Worm (Caenorhabditis elegans): Measurements from ENCODE around the gene C33H5.16.

Gene C33H5.16

DNA sequence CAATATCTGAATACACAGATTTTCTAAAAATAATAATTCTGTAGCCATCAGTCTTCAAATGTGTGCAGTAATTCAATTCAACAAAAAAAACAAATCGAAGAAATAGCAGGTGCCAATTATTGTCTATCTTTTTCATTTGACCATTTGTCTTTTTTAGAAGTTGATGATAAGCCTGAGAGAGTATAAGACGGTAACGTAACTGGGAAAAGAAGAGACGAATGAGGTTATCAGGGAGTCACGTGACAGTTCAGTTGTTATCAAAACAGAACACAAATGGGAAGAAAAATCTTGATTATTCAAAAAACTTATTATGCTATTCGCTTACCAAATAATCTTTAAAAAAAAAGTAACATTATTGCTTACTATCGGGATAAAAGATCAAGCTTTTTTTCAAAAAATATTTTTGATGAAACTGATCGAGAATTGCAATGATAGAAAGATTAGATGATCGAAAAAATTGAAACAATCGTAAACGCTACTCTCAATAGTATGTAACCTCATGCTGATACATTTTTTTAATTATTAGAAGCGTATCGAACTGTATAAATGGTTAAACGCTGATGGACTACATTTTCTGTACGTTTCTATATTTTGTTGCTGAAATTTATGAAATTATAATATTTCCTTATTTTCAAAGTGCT, 41.3 kb upstream of the C33H5.16 start:
- TF ChIP-seq nhr-77 (tag; optimal IDR thresholded peaks at IDR 0.05) (no peak), fkh-10 (GFP tag; optimal IDR thresholded peaks at IDR 0.05) (no peak), mab-9 (GFP tag; IDR thresholded peaks at IDR 0.05) (no peak), elt-3 (tag; optimal IDR thresholded peaks at IDR 0.05) (peak in 2 of 6 experiments; percentile 23 to 40), nhr-71 (tag; optimal IDR thresholded peaks at IDR 0.05) (peak; percentile 27), sox-4 (tag; optimal IDR thresholded peaks at IDR 0.05) (no peak), lsy-2 (tag; optimal IDR thresholded peaks at IDR 0.05) (no peak), sptf-1 (tag; optimal IDR thresholded peaks at IDR 0.05) (no peak), nhr-237 (tag; optimal IDR thresholded peaks at IDR 0.05) (no peak), rnt-1 (tag; optimal IDR thresholded peaks at IDR 0.05) (no peak), elt-2 (tag; optimal IDR thresholded peaks at IDR 0.05) (peak; percentile 86), snu-23 (GFP tag; optimal IDR thresholded peaks at IDR 0.05) (peak; percentile 20), alr-1 (tag; optimal IDR thresholded peaks at IDR 0.05; ENCODE audit: borderline replicate concordance) (no peak), fos-1 (tag; optimal IDR thresholded peaks at IDR 0.05) (no peak), nhr-90 (tag; optimal IDR thresholded peaks at IDR 0.05; ENCODE audit: poor library complexity) (no peak), lin-35 (GFP tag; optimal IDR thresholded peaks at IDR 0.05) (peak in 1 of 2 experiments; percentile 42), nhr-85 (tag) (peak; percentile 55), efl-3 (GFP tag; optimal IDR thresholded peaks at IDR 0.05) (no peak), efl-1 (optimal IDR thresholded peaks at IDR 0.05) (no peak), efl-1 (GFP tag; optimal IDR thresholded peaks at IDR 0.05 in 1 of 2) (peak in 1 of 2 experiments; percentile 1), jun-1 (tag; optimal IDR thresholded peaks at IDR 0.05) (no peak), nhr-20 (tag; optimal IDR thresholded peaks at IDR 0.05) (peak; percentile 15), lin-14 (GFP tag; optimal IDR thresholded peaks at IDR 0.05) (peak; percentile 36)

DNA sequence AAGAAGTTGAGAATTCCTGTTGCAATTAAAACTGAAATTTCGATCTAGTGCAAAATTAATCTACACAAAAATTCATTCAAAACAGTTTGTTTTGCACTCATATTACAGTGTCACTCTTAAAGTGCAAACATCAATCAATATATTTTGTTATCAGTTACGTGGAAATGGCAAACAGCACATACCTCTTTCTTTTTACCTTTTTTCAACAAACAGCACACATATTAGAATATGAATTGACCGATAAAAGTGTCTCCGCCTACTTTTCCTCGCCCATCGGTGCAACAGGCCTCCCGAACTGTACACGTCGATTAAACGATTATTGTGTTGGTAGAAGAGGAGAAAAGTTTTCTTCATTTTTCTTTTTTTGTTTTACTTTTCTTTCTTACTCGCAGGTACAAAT, 38.1 kb upstream of the C33H5.16 start:
- TF ChIP-seq elt-2 (tag; optimal IDR thresholded peaks at IDR 0.05) (peak; percentile 80), aha-1 (tag; optimal IDR thresholded peaks at IDR 0.05) (no peak), sptf-1 (tag; optimal IDR thresholded peaks at IDR 0.05) (no peak), zip-4 (GFP tag; optimal IDR thresholded peaks at IDR 0.05) (no peak), ets-5 (GFP tag; IDR thresholded peaks at IDR 0.05) (no peak), nhr-77 (tag; optimal IDR thresholded peaks at IDR 0.05) (no peak), lin-35 (GFP tag; optimal IDR thresholded peaks at IDR 0.05) (peak in 1 of 2 experiments; percentile 47), fkh-8 (tag; optimal IDR thresholded peaks at IDR 0.05) (no peak), elt-3 (tag; optimal IDR thresholded peaks at IDR 0.05) (no peak), lin-14 (GFP tag; optimal IDR thresholded peaks at IDR 0.05) (peak; percentile 7), efl-1 (optimal IDR thresholded peaks at IDR 0.05) (no peak), efl-1 (GFP tag; optimal IDR thresholded peaks at IDR 0.05 in 1 of 2) (peak in 1 of 2 experiments; percentile 82), C34B4.2 (tag; optimal IDR thresholded peaks at IDR 0.05) (no peak), F16B12.6 (tag; optimal IDR thresholded peaks at IDR 0.05) (no peak), snu-23 (GFP tag; optimal IDR thresholded peaks at IDR 0.05) (no peak), vab-15 (tag; optimal IDR thresholded peaks at IDR 0.05) (no peak), pqm-1 (tag; optimal IDR thresholded peaks at IDR 0.05) (no peak), tlp-1 (tag; optimal IDR thresholded peaks at IDR 0.05) (no peak), nhr-71 (tag; optimal IDR thresholded peaks at IDR 0.05) (no peak)

DNA sequence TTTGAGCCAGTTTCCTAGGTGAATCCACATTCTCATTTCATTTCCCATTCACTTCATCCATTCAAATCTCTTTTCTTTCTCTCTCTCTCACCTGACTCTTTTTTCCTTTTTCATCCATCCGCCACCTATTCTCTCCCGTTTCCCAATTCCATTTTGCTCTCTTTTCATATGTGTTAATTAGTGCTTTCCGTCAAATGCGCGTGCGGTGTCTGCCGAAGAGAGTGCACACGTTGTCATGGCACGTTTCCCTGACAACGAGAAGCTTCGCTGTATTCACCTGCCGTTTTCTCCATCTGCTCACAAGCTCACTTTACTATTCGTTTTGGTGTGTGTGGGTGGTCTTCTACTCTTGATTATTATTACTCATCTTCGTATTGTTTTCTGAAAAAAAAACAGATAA, 36.8 kb upstream of the C33H5.16 start:
- TF ChIP-seq ceh-8 (GFP tag; optimal IDR thresholded peaks at IDR 0.05) (no peak), fos-1 (tag; optimal IDR thresholded peaks at IDR 0.05) (no peak), lin-35 (GFP tag; optimal IDR thresholded peaks at IDR 0.05) (no peak), snpc-4 (tag; optimal IDR thresholded peaks at IDR 0.05) (no peak), alr-1 (tag; optimal IDR thresholded peaks at IDR 0.05; ENCODE audit: borderline replicate concordance) (no peak), ets-5 (GFP tag; IDR thresholded peaks at IDR 0.05) (no peak), tlp-1 (tag; optimal IDR thresholded peaks at IDR 0.05) (no peak), unc-130 (tag; optimal IDR thresholded peaks at IDR 0.05) (no peak), pag-3 (tag; optimal IDR thresholded peaks at IDR 0.05; ENCODE audit: borderline replicate concordance, insufficient read depth) (no peak), aha-1 (tag; optimal IDR thresholded peaks at IDR 0.05) (no peak), efl-3 (GFP tag; optimal IDR thresholded peaks at IDR 0.05) (no peak), blmp-1 (tag; optimal IDR thresholded peaks at IDR 0.05) (no peak), efl-1 (optimal IDR thresholded peaks at IDR 0.05) (no peak), efl-1 (GFP tag; optimal IDR thresholded peaks at IDR 0.05 in 1 of 2) (peak in 1 of 2 experiments; percentile 82), irx-1 (tag; optimal IDR thresholded peaks at IDR 0.05) (no peak), sptf-1 (tag; optimal IDR thresholded peaks at IDR 0.05) (no peak), lin-13 (GFP tag; optimal IDR thresholded peaks at IDR 0.05) (no peak), ceh-63 (GFP tag; optimal IDR thresholded peaks at IDR 0.05) (no peak), skn-1 (tag; optimal IDR thresholded peaks at IDR 0.05) (no peak), nhr-20 (tag; optimal IDR thresholded peaks at IDR 0.05) (peak; percentile 10), hpl-2 (GFP tag; optimal IDR thresholded peaks at IDR 0.05) (no peak), unc-30 (tag; optimal IDR thresholded peaks at IDR 0.05) (no peak), nhr-71 (tag; optimal IDR thresholded peaks at IDR 0.05) (peak; percentile 34), ceh-88 (GFP tag; IDR thresholded peaks at IDR 0.05) (no peak), lin-39 (tag; optimal IDR thresholded peaks at IDR 0.05) (no peak), zip-4 (GFP tag; optimal IDR thresholded peaks at IDR 0.05) (no peak), mab-9 (GFP tag; IDR thresholded peaks at IDR 0.05) (no peak), F16B12.6 (tag; optimal IDR thresholded peaks at IDR 0.05) (no peak), nhr-76 (tag; optimal IDR thresholded peaks at IDR 0.05) (no peak)

Measured in whole organism, L1 larva.